Worm (Caenorhabditis elegans) whole organism, L3 larva: ENCODE data around the gene srh-95.

Experiments
- R02D3.7 ChIP-seq: fragments of 150-350 bp; optimal IDR thresholded peaks from 2 replicates; lab custom pipeline; 2014; ENCODE audit warnings: missing biosample characterization, missing genetic modification characterization
- ZK546.5 ChIP-seq: sonication (generic microtip); optimal IDR thresholded peaks from 2 replicates; lab custom pipeline; 2017; ENCODE audit warnings: missing biosample characterization, missing genetic modification characterization
- aly-2 ChIP-seq: fragments of 150-350 bp; optimal IDR thresholded peaks from 2 replicates; lab custom pipeline; 2014; ENCODE audit warnings: missing biosample characterization, missing genetic modification characterization
- ama-1 ChIP-seq: fragments of 150-350 bp; optimal IDR thresholded peaks from 2 replicates; lab custom pipeline; 2018
- ceh-16 ChIP-seq: sonication (generic microtip); optimal IDR thresholded peaks from 2 replicates; lab custom pipeline; 2017; ENCODE audit warnings: missing biosample characterization, missing genetic modification characterization
- ceh-28 ChIP-seq: fragments of 150-350 bp; optimal IDR thresholded peaks from 2 replicates; lab custom pipeline; 2014; ENCODE audit warnings: missing biosample characterization, missing genetic modification reagents, missing genetic modification characterization
- ceh-9 ChIP-seq: sonication (generic microtip); optimal IDR thresholded peaks from 2 replicates; lab custom pipeline; 2018; ENCODE audit warnings: missing biosample characterization, missing genetic modification characterization
- daf-12 ChIP-seq: fragments of 150-350 bp; optimal IDR thresholded peaks from 2 replicates; lab custom pipeline; 2014; ENCODE audit warnings: missing biosample characterization, missing genetic modification reagents, missing genetic modification characterization
- egl-27 ChIP-seq: sonication (generic microtip); optimal IDR thresholded peaks from 4 replicates; lab custom pipeline; 2017; ENCODE audit warnings: missing biosample characterization, missing genetic modification reagents, missing genetic modification characterization
- elt-2 ChIP-seq: sonication (generic microtip); optimal IDR thresholded peaks from 2 replicates; lab custom pipeline; 2016; ENCODE audit warnings: missing genetic modification reagents, mild to moderate bottlenecking, missing genetic modification characterization, missing compliant biosample characterization
- elt-3 ChIP-seq, 3 experiments: fragments of 150-350 bp in 1 of 3; sonication (generic microtip) in 2 of 3; optimal IDR thresholded peaks; 2 replicates in 2 of 3; 4 replicates in 1 of 3; lab custom pipeline; 2014 to 2017; ENCODE audit warnings: missing biosample characterization in 3 of 3, missing genetic modification characterization in 3 of 3
- eor-1 ChIP-seq, 2 experiments: fragments of 150-350 bp; optimal IDR thresholded peaks; 2 replicates each; lab custom pipeline; 2014 to 2018; ENCODE audit warnings: missing biosample characterization in 2 of 2, missing genetic modification characterization in 2 of 2
- fkh-2 ChIP-seq: fragments of 150-350 bp; optimal IDR thresholded peaks from 2 replicates; lab custom pipeline; 2014; ENCODE audit warnings: missing biosample characterization, missing genetic modification reagents, missing genetic modification characterization
- hmg-11 ChIP-seq: sonication (generic microtip); optimal IDR thresholded peaks from 2 replicates; lab custom pipeline; 2016; ENCODE audit warnings: missing genetic modification characterization, missing compliant biosample characterization
- jun-1 ChIP-seq: fragments of 150-350 bp; optimal IDR thresholded peaks from 2 replicates; lab custom pipeline; 2014; ENCODE audit warnings: missing biosample characterization, missing genetic modification reagents, missing genetic modification characterization
- lin-15B ChIP-seq: fragments of 150-350 bp; optimal IDR thresholded peaks from 2 replicates; lab custom pipeline; 2014; ENCODE audit warnings: missing biosample characterization, missing genetic modification characterization
- lin-39 ChIP-seq: fragments of 150-350 bp; optimal IDR thresholded peaks from 2 replicates; lab custom pipeline; 2018; ENCODE audit warnings: missing biosample characterization, missing genetic modification reagents, missing genetic modification characterization
- lsy-12 ChIP-seq: sonication (generic microtip); optimal IDR thresholded peaks from 2 replicates; lab custom pipeline; 2016; ENCODE audit warnings: mild to moderate bottlenecking, missing genetic modification characterization, missing compliant biosample characterization
- mdl-1 ChIP-seq: fragments of 150-350 bp; optimal IDR thresholded peaks from 2 replicates; lab custom pipeline; 2014; ENCODE audit warnings: missing biosample characterization, missing genetic modification characterization
- mml-1 ChIP-seq: fragments of 150-350 bp; sonication (generic microtip); optimal IDR thresholded peaks from 3 replicates; lab custom pipeline; 2014; ENCODE audit warnings: missing biosample characterization, missing genetic modification characterization
- nhr-11 ChIP-seq: fragments of 150-350 bp; optimal IDR thresholded peaks from 2 replicates; lab custom pipeline; 2014; ENCODE audit warnings: missing biosample characterization, missing genetic modification characterization
- nhr-12 ChIP-seq: fragments of 150-350 bp; optimal IDR thresholded peaks from 2 replicates; lab custom pipeline; 2014; ENCODE audit warnings: missing biosample characterization, missing genetic modification characterization
- nhr-23 ChIP-seq: fragments of 150-350 bp; optimal IDR thresholded peaks from 2 replicates; lab custom pipeline; 2014; ENCODE audit warnings: missing biosample characterization, missing genetic modification reagents, missing genetic modification characterization
- nhr-237 ChIP-seq: fragments of 150-350 bp; optimal IDR thresholded peaks from 2 replicates; lab custom pipeline; 2014; ENCODE audit warnings: missing biosample characterization, missing genetic modification characterization
- nhr-25 ChIP-seq: sonication (generic microtip); optimal IDR thresholded peaks from 2 replicates; lab custom pipeline; 2017; ENCODE audit warnings: missing biosample characterization, missing genetic modification characterization
- nhr-28 ChIP-seq: fragments of 150-350 bp; optimal IDR thresholded peaks from 2 replicates; lab custom pipeline; 2014; ENCODE audit warnings: missing biosample characterization, missing genetic modification characterization
- nhr-76 ChIP-seq: fragments of 150-350 bp; sonication (generic microtip); optimal IDR thresholded peaks from 5 replicates; lab custom pipeline; 2014; ENCODE audit warnings: missing biosample characterization, missing genetic modification characterization
- nhr-77 ChIP-seq: fragments of 150-350 bp; optimal IDR thresholded peaks from 2 replicates; lab custom pipeline; 2014; ENCODE audit warnings: missing biosample characterization, missing genetic modification characterization
- pha-4 ChIP-seq: fragments of 150-350 bp; optimal IDR thresholded peaks from 2 replicates; lab custom pipeline; 2014; ENCODE audit warnings: missing biosample characterization, missing genetic modification reagents, missing genetic modification characterization
- pqm-1 ChIP-seq: fragments of 150-350 bp; optimal IDR thresholded peaks from 2 replicates; lab custom pipeline; 2017; ENCODE audit warnings: missing biosample characterization, missing genetic modification characterization, inconsistent platforms
- skn-1 ChIP-seq: fragments of 150-350 bp; optimal IDR thresholded peaks from 2 replicates; lab custom pipeline; 2014; ENCODE audit warnings: missing biosample characterization, missing genetic modification characterization
- snpc-4 ChIP-seq: fragments of 150-350 bp; optimal IDR thresholded peaks from 2 replicates; lab custom pipeline; 2014; ENCODE audit warnings: missing biosample characterization, missing genetic modification characterization
- unc-39 ChIP-seq: sonication (generic microtip); optimal IDR thresholded peaks from 4 replicates; lab custom pipeline; 2017; ENCODE audit warnings: missing biosample characterization, missing genetic modification characterization
- zag-1 ChIP-seq: fragments of 150-350 bp; optimal IDR thresholded peaks from 2 replicates; lab custom pipeline; 2014; ENCODE audit warnings: missing biosample characterization, missing genetic modification characterization

srh-95 gene

ce11 chrV:16225524-16226116 lies 21.1 kb upstream of the srh-95 start:
- no peak for TF ChIP-seq daf-12 (tag; lab: Kevin White, UChicago)
- peak; percentile 22 for TF ChIP-seq snpc-4 (tag; lab: Kevin White, UChicago)
- TF ChIP-seq, all 47 proteins: peak for 1

- TF ChIP-seq snpc-4 (tag; lab: Kevin White, UChicago): no peak
- TF ChIP-seq nhr-12 (tag; lab: Kevin White, UChicago): no peak
- TF ChIP-seq lsy-12 (tag; lab: Kevin White, UChicago): no peak
- no peak for TF ChIP-seq fkh-2 (tag; lab: Kevin White, UChicago)
- no peak for TF ChIP-seq ceh-9 (tag; lab: Kevin White, UChicago)
- TF ChIP-seq unc-39: no peak
- TF ChIP-seq elt-3 (tag; optimal IDR thresholded peaks at IDR 0.05; lab: Kevin White, UChicago): no peak
- no peak for TF ChIP-seq hmg-11
- TF ChIP-seq skn-1 (tag; lab: Kevin White, UChicago): no peak
- no peak for TF ChIP-seq nhr-28 (tag; lab: Kevin White, UChicago)
- TF ChIP-seq jun-1: no peak
- no peak for TF ChIP-seq pha-4 (tag; lab: Kevin White, UChicago)
- TF ChIP-seq nhr-76 (tag; lab: Kevin White, UChicago): no peak
- no peak for TF ChIP-seq ceh-28 (tag; lab: Kevin White, UChicago)
- TF ChIP-seq egl-27: no peak
- TF ChIP-seq zag-1 (tag; lab: Kevin White, UChicago): no peak
- TF ChIP-seq, all 47 proteins: peak for 0
Measured at ce11 chrV:16226581-16226980, 20.1 kb upstream of the srh-95 start, which contains the start of gene F11A5.13. Gene F11A5.13, minus strand, starts transcription at chrV:16226681.

- no peak for TF ChIP-seq lsy-12 (tag; lab: Kevin White, UChicago)
- no peak for TF ChIP-seq unc-39
- TF ChIP-seq nhr-28 (tag; lab: Kevin White, UChicago): no peak
- TF ChIP-seq ZK546.5: no peak
- no peak for TF ChIP-seq nhr-23 (tag; lab: Kevin White, UChicago)
- no peak for TF ChIP-seq nhr-76 (tag; lab: Kevin White, UChicago)
- no peak for TF ChIP-seq ceh-16 (tag; lab: Kevin White, UChicago)
- no peak for TF ChIP-seq lin-15B (tag; lab: Kevin White, UChicago)
- TF ChIP-seq mml-1: no peak
- no peak for TF ChIP-seq nhr-25 (tag; lab: Kevin White, UChicago)
- TF ChIP-seq lin-39: no peak
- TF ChIP-seq pqm-1 (tag; lab: Kevin White, UChicago): no peak
- no peak for TF ChIP-seq mdl-1
- TF ChIP-seq, all 47 proteins: peak for 0
Measured at ce11 chrV:16229439-16229838, 17.2 kb upstream of the srh-95 start.

ce11 chrV:16229896-16230295 lies 16.8 kb upstream of the srh-95 start, which contains the start of the genes F21H7.2 and F21H7.12:
Gene F21H7.2, minus strand, starts transcription at chrV:16229996.
Gene F21H7.12, plus strand, starts transcription at chrV:16230165.
- no peak for TF ChIP-seq daf-12 (tag; lab: Kevin White, UChicago)
- TF ChIP-seq fkh-2 (tag; lab: Kevin White, UChicago): no peak
- TF ChIP-seq mml-1: no peak
- TF ChIP-seq nhr-76 (tag; lab: Kevin White, UChicago): no peak
- TF ChIP-seq aly-2 (tag; lab: Kevin White, UChicago): no peak

- TF ChIP-seq elt-2 (peak; percentile 92), nhr-11 (tag; lab: Kevin White, UChicago) (no peak), jun-1 (peak; percentile 48), nhr-237 (tag; lab: Kevin White, UChicago) (no peak), pqm-1 (tag; lab: Kevin White, UChicago) (peak; percentile 97), ceh-28 (tag; lab: Kevin White, UChicago) (peak; percentile 2)
Measured at ce11 chrV:16232180-16232579, 14.5 kb upstream of the srh-95 start, which contains the start of gene gst-22. Gene gst-22, minus strand, starts transcription at chrV:16232282.

- TF ChIP-seq nhr-237 (tag; lab: Kevin White, UChicago) (no peak), nhr-77 (tag; lab: Kevin White, UChicago) (no peak), daf-12 (tag; lab: Kevin White, UChicago) (no peak), lsy-12 (tag; lab: Kevin White, UChicago) (no peak), nhr-25 (tag; lab: Kevin White, UChicago) (no peak), eor-1 (tag; optimal IDR thresholded peaks at IDR 0.05; lab: Kevin White, UChicago) (no peak), nhr-23 (tag; lab: Kevin White, UChicago) (no peak), R02D3.7 (tag; lab: Kevin White, UChicago) (no peak), nhr-76 (tag; lab: Kevin White, UChicago) (no peak), elt-2 (no peak), ama-1 (lab: Kevin White, UChicago) (no peak), ceh-28 (tag; lab: Kevin White, UChicago) (no peak)
Measured at ce11 chrV:16233624-16234023, 13.1 kb upstream of the srh-95 start, which contains the start of gene clec-233. Gene clec-233, plus strand, starts transcription at chrV:16233924.
